Worm (Caenorhabditis elegans): ENCODE measurements around the gene pat-2.

Gene pat-2

DNA sequence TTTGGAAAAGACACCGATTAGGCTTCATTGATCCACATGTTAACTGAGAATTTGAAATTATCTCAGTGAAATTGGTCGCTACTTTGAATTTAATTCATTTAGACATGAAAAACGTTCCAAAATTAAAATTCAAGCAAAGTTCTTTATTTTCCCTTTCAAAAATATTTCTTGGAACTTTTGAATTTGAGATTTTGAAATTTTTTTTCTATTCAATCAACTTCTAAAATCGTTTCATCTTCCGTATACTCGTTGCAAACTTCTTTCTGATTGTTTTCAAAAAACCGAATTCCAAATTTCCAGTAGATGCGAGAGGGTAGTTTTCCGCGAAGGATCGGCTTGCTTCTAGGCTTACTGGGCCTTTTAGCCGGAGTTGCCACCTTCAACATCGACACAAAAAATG lies at the start of gene pat-2:
Gene pat-2, plus strand, starts transcription at position 301 of the 400 bp plus-strand sequence.
- TF ChIP-seq lin-15B (tag; optimal IDR thresholded peaks at IDR 0.05): no peak
- TF ChIP-seq nhr-77 (tag; optimal IDR thresholded peaks at IDR 0.05): no peak
- no peak for TF ChIP-seq hmg-11 (tag; optimal IDR thresholded peaks at IDR 0.05)
- no peak for TF ChIP-seq nhr-12 (tag; optimal IDR thresholded peaks at IDR 0.05)
- no peak for TF ChIP-seq R02D3.7 (tag; optimal IDR thresholded peaks at IDR 0.05)
- TF ChIP-seq fkh-2 (tag; optimal IDR thresholded peaks at IDR 0.05): no peak
- no peak for TF ChIP-seq ama-1 (optimal IDR thresholded peaks at IDR 0.05)
- TF ChIP-seq nhr-25 (tag; optimal IDR thresholded peaks at IDR 0.05): no peak
- no peak for TF ChIP-seq nhr-23 (tag; optimal IDR thresholded peaks at IDR 0.05)

DNA sequence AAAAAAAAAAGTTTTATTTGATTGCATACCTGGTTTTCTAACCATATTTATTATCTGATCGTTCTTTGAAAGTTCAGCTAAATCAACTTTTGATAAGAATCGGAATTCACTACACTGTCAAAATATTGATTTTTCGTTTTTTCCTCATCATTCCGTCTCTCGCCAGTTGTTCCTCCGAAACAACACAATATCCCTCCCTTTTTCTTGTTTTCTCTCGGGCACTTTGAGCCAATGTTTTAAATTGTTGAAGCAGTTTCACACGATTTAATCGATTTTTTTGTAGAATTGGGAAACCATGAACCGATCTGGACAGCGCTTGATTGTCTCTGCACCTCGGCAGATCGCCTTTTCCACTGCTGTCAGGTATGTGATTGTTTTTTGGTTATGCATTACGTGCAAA lies 49.4 kb upstream of the pat-2 start, which contains the start of gene K02D10.1:
Gene K02D10.1, plus strand, starts transcription at position 284 of the 400 bp plus-strand sequence.
- TF ChIP-seq nhr-25 (tag; optimal IDR thresholded peaks at IDR 0.05) (no peak), ama-1 (optimal IDR thresholded peaks at IDR 0.05) (peak; percentile 62), ceh-28 (tag; optimal IDR thresholded peaks at IDR 0.05) (peak; percentile 29)

DNA sequence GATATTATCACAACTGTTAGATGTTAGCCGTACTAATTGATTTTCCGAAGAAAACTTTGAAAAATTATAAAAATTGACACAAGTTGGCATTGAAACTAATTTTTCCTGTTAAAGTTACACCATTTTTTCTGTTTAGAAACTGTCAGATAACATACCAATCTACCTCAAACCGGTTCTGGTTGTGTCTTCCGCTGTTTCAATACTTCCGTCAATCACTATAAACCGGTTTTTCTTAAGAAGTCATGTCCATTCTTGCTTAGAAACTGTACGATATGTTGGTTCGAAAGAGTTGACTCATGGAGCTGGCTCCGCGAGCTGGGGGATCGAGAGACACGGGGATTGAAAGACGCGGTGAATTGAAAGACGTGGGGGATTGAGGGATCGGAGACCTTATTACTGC lies 48.5 kb upstream of the pat-2 start:
- TF ChIP-seq nhr-237 (tag; optimal IDR thresholded peaks at IDR 0.05) (no peak), elt-1 (tag; optimal IDR thresholded peaks at IDR 0.05) (no peak), nhr-25 (tag; optimal IDR thresholded peaks at IDR 0.05) (peak; percentile 58), nhr-23 (tag; optimal IDR thresholded peaks at IDR 0.05) (peak; percentile 30), eor-1 (tag; optimal IDR thresholded peaks at IDR 0.05) (no peak)

DNA sequence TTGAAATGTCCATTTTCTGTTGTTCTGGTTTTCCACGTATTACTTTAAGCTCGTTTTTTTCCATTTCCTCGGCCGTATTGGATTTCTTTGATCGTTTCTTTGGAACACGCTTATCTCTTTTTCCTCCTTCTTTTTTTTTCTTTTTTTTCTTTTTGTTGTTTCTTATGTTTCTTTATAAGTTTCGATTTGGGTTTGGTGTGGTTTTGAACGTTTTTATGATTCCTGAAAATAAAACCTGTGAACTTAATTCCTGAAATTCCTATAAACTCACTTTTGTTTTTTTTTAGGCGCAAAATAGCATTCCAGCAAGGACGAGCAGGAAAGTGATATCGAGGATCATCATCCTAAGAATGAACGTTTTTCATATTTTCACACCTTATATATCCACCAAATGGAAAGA lies 47.5 kb upstream of the pat-2 start, which contains the start of gene K02D10.2:
Gene K02D10.2, minus strand, starts transcription at position 101 of the 400 bp plus-strand sequence.
- TF ChIP-seq nhr-67 (tag; optimal IDR thresholded peaks at IDR 0.05): no peak

DNA sequence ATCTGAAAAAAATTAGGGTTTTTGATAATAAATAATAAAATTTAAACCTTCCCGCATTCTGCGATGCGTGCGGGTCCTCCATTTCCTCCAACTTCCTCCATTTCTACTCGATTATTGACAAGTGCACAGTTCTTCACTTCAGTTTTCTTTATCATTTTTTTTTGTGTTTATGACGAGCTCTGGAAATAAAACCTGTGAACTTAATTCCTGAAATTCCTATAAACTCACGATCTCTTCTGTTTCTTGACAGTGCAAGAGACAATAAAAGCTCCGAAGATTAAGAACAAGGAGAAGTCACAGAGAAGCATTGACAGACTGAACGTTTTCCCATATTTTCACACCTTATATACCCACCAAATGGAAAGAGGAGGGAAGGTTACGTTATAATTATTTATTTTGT lies 46.8 kb upstream of the pat-2 start, which contains the start of gene K02D10.3:
Gene K02D10.3, minus strand, starts transcription at position 101 of the 400 bp plus-strand sequence.
- TF ChIP-seq nhr-11 (tag; optimal IDR thresholded peaks at IDR 0.05) (no peak), elt-2 (tag; optimal IDR thresholded peaks at IDR 0.05) (no peak), nhr-76 (tag; optimal IDR thresholded peaks at IDR 0.05) (no peak), fos-1 (tag; optimal IDR thresholded peaks at IDR 0.05) (no peak), nfya-1 (tag; optimal IDR thresholded peaks at IDR 0.05; ENCODE audit: insufficient read depth) (no peak), ztf-4 (tag; optimal IDR thresholded peaks at IDR 0.05) (no peak), elt-3 (tag; optimal IDR thresholded peaks at IDR 0.05) (no peak), daf-12 (tag; optimal IDR thresholded peaks at IDR 0.05) (no peak), unc-39 (tag; optimal IDR thresholded peaks at IDR 0.05) (no peak), mml-1 (tag; optimal IDR thresholded peaks at IDR 0.05) (no peak), nhr-28 (tag; optimal IDR thresholded peaks at IDR 0.05) (no peak), elt-1 (tag; optimal IDR thresholded peaks at IDR 0.05) (no peak), pha-4 (tag; optimal IDR thresholded peaks at IDR 0.05) (no peak), lin-15B (tag; optimal IDR thresholded peaks at IDR 0.05) (no peak), mdl-1 (tag; optimal IDR thresholded peaks at IDR 0.05) (no peak), unc-62 (GFP tag; optimal IDR thresholded peaks at IDR 0.05) (no peak), fkh-2 (tag; optimal IDR thresholded peaks at IDR 0.05) (no peak), ztf-11 (tag; optimal IDR thresholded peaks at IDR 0.05) (no peak), aly-2 (tag; optimal IDR thresholded peaks at IDR 0.05) (no peak)

DNA sequence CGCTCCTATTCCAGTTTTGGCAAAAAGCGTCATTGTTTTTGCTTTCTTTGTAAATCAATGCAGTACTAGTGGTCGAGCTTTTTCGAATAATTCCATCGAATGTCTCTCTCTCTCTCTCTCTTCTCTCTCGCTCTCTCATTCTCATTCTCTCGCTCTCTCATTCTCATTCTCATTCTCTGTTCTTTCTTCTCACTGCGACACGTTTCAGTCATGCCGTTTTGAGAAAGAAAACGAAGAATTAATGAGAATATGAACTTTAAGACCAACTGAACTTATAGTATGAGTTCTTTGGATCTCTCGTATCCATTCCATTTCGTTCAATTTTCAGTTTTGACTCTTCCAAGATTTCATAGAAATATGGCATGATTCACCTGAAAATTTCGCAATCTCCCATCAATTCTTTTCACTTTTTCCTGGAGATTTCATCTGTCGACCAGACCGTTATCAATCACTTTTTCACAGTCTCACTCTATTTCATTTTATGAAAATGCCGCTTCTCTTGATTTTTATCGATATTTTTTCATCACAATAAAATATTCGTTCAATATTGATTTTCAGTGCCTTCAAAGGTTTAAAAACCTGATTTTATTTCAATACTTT lies 46.2 kb upstream of the pat-2 start:
- no peak for TF ChIP-seq elt-1 (tag; optimal IDR thresholded peaks at IDR 0.05)
- no peak for TF ChIP-seq ceh-16 (tag; optimal IDR thresholded peaks at IDR 0.05)
- no peak for TF ChIP-seq pqm-1 (tag; optimal IDR thresholded peaks at IDR 0.05)
- TF ChIP-seq zag-1 (tag; optimal IDR thresholded peaks at IDR 0.05): no peak
- no peak for TF ChIP-seq R02D3.7 (tag; optimal IDR thresholded peaks at IDR 0.05)
- no peak for TF ChIP-seq ceh-9 (tag; optimal IDR thresholded peaks at IDR 0.05)
- no peak for TF ChIP-seq fos-1 (tag; optimal IDR thresholded peaks at IDR 0.05)
- TF ChIP-seq ztf-4 (tag; optimal IDR thresholded peaks at IDR 0.05): no peak
- TF ChIP-seq ceh-82 (tag; optimal IDR thresholded peaks at IDR 0.05): no peak
- peak; percentile 9 for TF ChIP-seq egl-5 (tag; optimal IDR thresholded peaks at IDR 0.05)
- TF ChIP-seq nhr-11 (tag; optimal IDR thresholded peaks at IDR 0.05): no peak
- TF ChIP-seq elt-2 (tag; optimal IDR thresholded peaks at IDR 0.05): peak; percentile 11
- no peak for TF ChIP-seq eor-1 (tag; optimal IDR thresholded peaks at IDR 0.05)
- TF ChIP-seq hmg-11 (tag; optimal IDR thresholded peaks at IDR 0.05): no peak

Data from whole organism, L3 larva.